Fruit fly (Drosophila melanogaster) whole organism, pupa: ENCODE data around the gene Nna1.

Source experiments
- CG15710 ChIP-seq: fragments of 200-800 bp; sonication (Bioruptor generic); optimal IDR thresholded peaks from 2 replicates; lab custom pipeline; 2018; ENCODE audit warnings: missing biosample characterization, mild to moderate bottlenecking, missing genetic modification characterization, moderate library complexity
- CG8159 ChIP-seq: fragments of 200-800 bp; sonication (Bioruptor generic); optimal IDR thresholded peaks from 3 replicates; lab custom pipeline; 2018; ENCODE audit warnings: missing biosample characterization, mild to moderate bottlenecking, missing genetic modification characterization, moderate library complexity
- Snoo ChIP-seq: fragments of 200-800 bp; sonication (Bioruptor generic); optimal IDR thresholded peaks from 3 replicates; lab custom pipeline; 2017; ENCODE audit warnings: missing biosample characterization, mild to moderate bottlenecking, missing genetic modification characterization, inconsistent platforms
- fd96Ca ChIP-seq: fragments of 200-800 bp; sonication (Bioruptor generic); IDR thresholded peaks from 3 replicates; pipeline ENCODE4 v1.3.6; 2022; ENCODE audit warnings: missing biosample characterization, missing genetic modification characterization
- gl ChIP-seq: fragments of 200-800 bp; sonication (Bioruptor generic); optimal IDR thresholded peaks from 2 replicates; lab custom pipeline; 2018; ENCODE audit warnings: missing biosample characterization, mild to moderate bottlenecking, missing genetic modification characterization
- rn ChIP-seq: fragments of 200-800 bp; sonication (Bioruptor generic); IDR thresholded peaks from 2 replicates; pipeline ENCODE4 v1.3.6; 2022; ENCODE audit warnings: missing biosample characterization, missing genetic modification characterization

dm6 chrX:13691992-13692391, at the start of gene Nna1:
- TF ChIP-seq Snoo (tag; lab: Kevin White, UChicago) (no peak), rn (GFP tag; lab: Robert Waterston, UW) (no peak), gl (tag; lab: Kevin White, UChicago) (no peak), CG15710 (tag; lab: Kevin White, UChicago) (no peak), CG8159 (tag; lab: Kevin White, UChicago) (no peak), fd96Ca (GFP tag; lab: Robert Waterston, UW) (no peak)
